Fruit fly (Drosophila melanogaster): Measurements from ENCODE around the gene skd.

The skd gene

DNA sequence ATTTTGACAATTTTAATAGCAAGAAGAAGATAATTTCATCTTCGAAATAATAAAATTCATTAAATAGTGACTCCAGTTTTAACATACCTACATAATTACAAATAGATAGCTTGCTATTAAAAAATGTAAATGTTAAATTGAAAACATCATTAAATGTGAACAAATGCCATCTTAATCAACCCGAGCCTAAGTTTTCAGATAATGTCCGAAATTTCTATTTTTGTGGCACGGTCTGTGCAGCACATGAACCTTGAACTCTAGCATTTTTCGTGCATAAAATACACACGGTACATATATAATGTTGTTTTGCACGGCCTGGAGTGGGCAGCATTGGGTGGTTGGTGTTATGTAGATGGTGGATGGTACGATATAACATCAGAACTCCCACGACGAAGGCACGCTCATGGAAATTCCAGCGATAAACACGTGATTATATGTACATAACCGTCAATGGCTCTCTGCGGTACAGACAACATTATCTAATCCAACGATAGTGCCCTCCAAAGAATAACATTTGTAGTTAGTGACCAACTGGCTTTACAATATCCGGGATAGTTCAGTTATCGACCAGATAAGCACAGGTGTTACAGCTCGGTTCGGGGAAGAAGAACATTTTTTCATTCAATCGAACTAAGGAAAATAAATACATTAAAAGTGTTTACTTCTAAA lies 23.0 kb upstream of the skd start (continued):
- TF ChIP-seq Dek (tag; optimal IDR thresholded peaks at IDR 0.05) = no peak
- TF ChIP-seq CG11696 (GFP tag; IDR thresholded peaks at IDR 0.05) = peak; percentile 63; the same call in 1 of the 2 replicates
- peak; percentile 14; the same call in 1 of the 2 replicates for TF ChIP-seq Awh (GFP tag; IDR thresholded peaks at IDR 0.05)
- no peak for TF ChIP-seq cato (GFP tag; optimal IDR thresholded peaks at IDR 0.05; ENCODE audit: borderline replicate concordance)
- peak; percentile 1 for TF ChIP-seq gem (tag; optimal IDR thresholded peaks at IDR 0.05)
- peak; percentile 87 for TF ChIP-seq sd (tag; optimal IDR thresholded peaks at IDR 0.05)
- peak; percentile 4 for TF ChIP-seq HmgZ (tag; optimal IDR thresholded peaks at IDR 0.05)
- no peak for TF ChIP-seq esg (GFP tag; conservative IDR thresholded peaks at IDR 0.05)
- TF ChIP-seq CG34376 (GFP tag; optimal IDR thresholded peaks at IDR 0.05) = peak; percentile 33
- peak; percentile 77 for TF ChIP-seq mirr (GFP tag; optimal IDR thresholded peaks at IDR 0.05)
- peak; percentile 80 for TF ChIP-seq sug (tag; optimal IDR thresholded peaks at IDR 0.05)
- peak; percentile 63 for TF ChIP-seq exex (tag; optimal IDR thresholded peaks at IDR 0.05)
- peak; percentile 16 for TF ChIP-seq HHEX (GFP tag; optimal IDR thresholded peaks at IDR 0.05)
- TF ChIP-seq Ets65A (GFP tag) = peak; percentile 77
- TF ChIP-seq Pdp1 (GFP tag; optimal IDR thresholded peaks at IDR 0.05) = peak in 1 of 2 experiments; percentile 44
- no peak for TF ChIP-seq seq (GFP tag; IDR thresholded peaks at IDR 0.05)
- TF ChIP-seq CG9932 (GFP tag; IDR thresholded peaks at IDR 0.05) = peak; percentile 9; the same call in 1 of the 2 replicates
- TF ChIP-seq ci (GFP tag; IDR thresholded peaks at IDR 0.05) = peak; percentile 66; the same call in 2 of the 3 replicates
- TF ChIP-seq cwo (GFP tag; optimal IDR thresholded peaks at IDR 0.05) = peak; percentile 71
- no peak for TF ChIP-seq CG13123 (GFP tag; optimal IDR thresholded peaks at IDR 0.05)
- TF ChIP-seq D19A (tag; optimal IDR thresholded peaks at IDR 0.05) = peak; percentile 1
- no peak for TF ChIP-seq jumu (GFP tag; optimal IDR thresholded peaks at IDR 0.05)
- no peak for TF ChIP-seq CG2875 (GFP tag; optimal IDR thresholded peaks at IDR 0.05)
- TF ChIP-seq Hr78 (GFP tag; optimal IDR thresholded peaks at IDR 0.05) = peak in 1 of 2 experiments; percentile 80
- peak; percentile 29 for TF ChIP-seq CG7987 (GFP tag; optimal IDR thresholded peaks at IDR 0.05)

- TF ChIP-seq CG10147 (GFP tag; optimal IDR thresholded peaks at IDR 0.05) (peak; percentile 19), CG7372 (GFP tag; IDR thresholded peaks at IDR 0.05) (peak; percentile 36; the same call in 1 of the 2 replicates), shn (GFP tag; optimal IDR thresholded peaks at IDR 0.05) (peak; percentile 32), Mes4 (GFP tag; optimal IDR thresholded peaks at IDR 0.05) (no peak), CG8089 (GFP tag; optimal IDR thresholded peaks at IDR 0.05) (no peak), crp (GFP tag; optimal IDR thresholded peaks at IDR 0.05) (no peak), CG6791 (GFP tag; IDR thresholded peaks at IDR 0.05; ENCODE audit: partially characterized antibody) (peak; percentile 62; the same call in 1 of the 3 replicates), NfI (GFP tag; optimal IDR thresholded peaks at IDR 0.05) (peak; percentile 25), zf30C (GFP tag; optimal IDR thresholded peaks at IDR 0.05) (peak; percentile 100), CG10209 (GFP tag; optimal IDR thresholded peaks at IDR 0.05) (no peak), yki (optimal IDR thresholded peaks at IDR 0.05) (no peak), sob (GFP tag; IDR thresholded peaks at IDR 0.05) (peak; percentile 29; the same call in 1 of the 2 replicates), onecut (GFP tag; IDR thresholded peaks at IDR 0.05) (0 out of 2 replicates have a peak, but pooled peaks have one; percentile 11), CG14667 (GFP tag; IDR thresholded peaks at IDR 0.05) (no peak), pita (GFP tag; optimal IDR thresholded peaks at IDR 0.05) (peak; percentile 48), gsb-n (tag; optimal IDR thresholded peaks at IDR 0.05) (no peak), nmo (GFP tag; optimal IDR thresholded peaks at IDR 0.05) (peak; percentile 18), gcm (GFP tag; optimal IDR thresholded peaks at IDR 0.05) (peak; percentile 51), CG9876 (GFP tag; optimal IDR thresholded peaks at IDR 0.05) (peak; percentile 30), CG9932 (GFP tag; IDR thresholded peaks at IDR 0.05) (peak; percentile 64), CG9215 (GFP tag; IDR thresholded peaks at IDR 0.05) (no peak), CG10267 (tag; optimal IDR thresholded peaks at IDR 0.05) (peak; percentile 43), zen (tag; optimal IDR thresholded peaks at IDR 0.05) (peak; percentile 9), CG15601 (tag; optimal IDR thresholded peaks at IDR 0.05) (peak; percentile 64), maf-S (GFP tag; optimal IDR thresholded peaks at IDR 0.05) (peak; percentile 23)
Observed at dm6 chr3L:21049417-21049914, 22.2 kb upstream of the skd start.
